Worm (Caenorhabditis elegans) whole organism, L4 larva: Measurements from ENCODE around the gene asp-6.

Experiments used
- F10B5.3 ChIP-seq: sonication (generic microtip); optimal IDR thresholded peaks from 2 replicates; lab custom pipeline; 2016; ENCODE audit warnings: mild to moderate bottlenecking, missing genetic modification characterization, missing compliant biosample characterization
- F26F4.8 ChIP-seq: fragments of 200-800 bp; sonication (Bioruptor generic); conservative IDR thresholded peaks from 2 replicates; pipeline ENCODE4 v1.3.6; 2022; ENCODE audit warnings: missing genetic modification characterization, missing compliant biosample characterization
- F49E8.2 ChIP-seq: sonication (generic microtip); optimal IDR thresholded peaks from 2 replicates; lab custom pipeline; 2016; ENCODE audit warnings: missing compliant biosample characterization, mild to moderate bottlenecking, missing genetic modification characterization, borderline replicate concordance
- T26A8.4 ChIP-seq: fragments of 200-800 bp; sonication (Bioruptor generic); IDR thresholded peaks from 2 replicates; pipeline ENCODE4 v1.3.6; 2022; ENCODE audit warnings: missing genetic modification characterization, missing compliant biosample characterization
- Y105C5A.15 ChIP-seq: fragments of 200-800 bp; sonication (Bioruptor generic); IDR thresholded peaks from 2 replicates; pipeline ENCODE4 v1.3.6; 2022; ENCODE audit warnings: missing genetic modification characterization, missing compliant biosample characterization
- Y5F2A.4 ChIP-seq: fragments of 200-800 bp; sonication (Bioruptor generic); optimal IDR thresholded peaks from 2 replicates; lab custom pipeline; 2018; ENCODE audit warnings: mild to moderate bottlenecking, missing genetic modification characterization, missing compliant biosample characterization
- Y75B8A.6 ChIP-seq: fragments of 200-800 bp; sonication (Bioruptor generic); IDR thresholded peaks from 2 replicates; pipeline ENCODE4 v1.3.6; 2022; ENCODE audit warnings: missing genetic modification reagents, missing genetic modification characterization, missing compliant biosample characterization
- aly-2 ChIP-seq: sonication (generic microtip); optimal IDR thresholded peaks from 2 replicates; lab custom pipeline; 2018; ENCODE audit warnings: missing biosample characterization, missing genetic modification characterization
- ama-1 ChIP-seq: fragments of 150-350 bp; optimal IDR thresholded peaks from 2 replicates; lab custom pipeline; 2014; ENCODE audit warnings: inconsistent platforms, mixed read lengths
- arid-1 ChIP-seq: fragments of 200-800 bp; sonication (Bioruptor generic); conservative IDR thresholded peaks from 2 replicates; pipeline ENCODE4 v1.3.6; 2022; ENCODE audit warnings: missing genetic modification reagents, missing genetic modification characterization, missing compliant biosample characterization
- attf-4 ChIP-seq: sonication (generic microtip); optimal IDR thresholded peaks from 3 replicates; lab custom pipeline; 2017; ENCODE audit warnings: missing biosample characterization, missing genetic modification characterization
- ceh-20 ChIP-seq: fragments of 200-800 bp; sonication (Bioruptor generic); IDR thresholded peaks from 2 replicates; pipeline ENCODE4 v1.3.6; 2022; ENCODE audit warnings: missing genetic modification reagents, missing genetic modification characterization, missing compliant biosample characterization
- ceh-28 ChIP-seq: fragments of 150-350 bp; optimal IDR thresholded peaks from 2 replicates; lab custom pipeline; 2014; ENCODE audit warnings: missing biosample characterization, missing genetic modification reagents, missing genetic modification characterization
- ceh-44 ChIP-seq: fragments of 200-800 bp; sonication (Bioruptor generic); IDR thresholded peaks from 2 replicates; pipeline ENCODE4 v1.3.6; 2022; ENCODE audit warnings: missing genetic modification reagents, missing genetic modification characterization, missing compliant biosample characterization
- ceh-62 ChIP-seq: sonication (generic microtip); optimal IDR thresholded peaks from 2 replicates; lab custom pipeline; 2017; ENCODE audit warnings: missing biosample characterization, missing genetic modification characterization
- ceh-82 ChIP-seq: sonication (generic microtip); optimal IDR thresholded peaks from 2 replicates; lab custom pipeline; 2017; ENCODE audit warnings: missing biosample characterization, missing genetic modification characterization
- cey-2 ChIP-seq: sonication (generic microtip); optimal IDR thresholded peaks from 3 replicates; lab custom pipeline; 2017; ENCODE audit warnings: missing genetic modification characterization, mild to moderate bottlenecking, missing compliant biosample characterization, antibody characterized with exemption, borderline replicate concordance; ENCODE audit not compliant: insufficient read depth
- ctbp-1 ChIP-seq: fragments of 200-800 bp; sonication (Bioruptor generic); IDR thresholded peaks from 2 replicates; pipeline ENCODE4 v1.3.6; 2022; ENCODE audit warnings: missing genetic modification reagents, missing genetic modification characterization, missing compliant biosample characterization
- dmd-6 ChIP-seq: fragments of 200-800 bp; sonication (Bioruptor generic); IDR thresholded peaks from 2 replicates; pipeline ENCODE4 v1.3.6; 2022; ENCODE audit warnings: missing genetic modification reagents, missing genetic modification characterization, missing compliant biosample characterization
- dmd-8 ChIP-seq: fragments of 200-800 bp; sonication (Bioruptor generic); IDR thresholded peaks from 2 replicates; pipeline ENCODE4 v1.3.6; 2022; ENCODE audit warnings: missing genetic modification characterization, missing compliant biosample characterization
- dpl-1 ChIP-seq: fragments of 150-350 bp; optimal IDR thresholded peaks from 2 replicates; lab custom pipeline; 2014; ENCODE audit warnings: missing biosample characterization, missing genetic modification reagents, missing genetic modification characterization
- egl-43 ChIP-seq: fragments of 200-800 bp; sonication (Bioruptor generic); IDR thresholded peaks from 2 replicates; pipeline ENCODE4 v1.3.6; 2022; ENCODE audit warnings: missing genetic modification reagents, missing genetic modification characterization, missing compliant biosample characterization
- fkh-10 ChIP-seq: fragments of 150-350 bp; optimal IDR thresholded peaks from 2 replicates; lab custom pipeline; 2014; ENCODE audit warnings: missing biosample characterization, missing genetic modification reagents, missing genetic modification characterization
- fos-1 ChIP-seq: fragments of 150-350 bp; optimal IDR thresholded peaks from 2 replicates; lab custom pipeline; 2014; ENCODE audit warnings: missing biosample characterization, missing genetic modification characterization
- hlh-11 ChIP-seq: fragments of 200-800 bp; sonication (Bioruptor generic); optimal IDR thresholded peaks from 2 replicates; lab custom pipeline; 2018; ENCODE audit warnings: mild to moderate bottlenecking, missing genetic modification characterization, missing compliant biosample characterization
- hlh-30 ChIP-seq: sonication (generic microtip); optimal IDR thresholded peaks from 2 replicates; lab custom pipeline; 2017; ENCODE audit warnings: antibody characterized with exemption, mild to moderate bottlenecking, missing genetic modification characterization, missing compliant biosample characterization; ENCODE audit not compliant: insufficient read depth
- jun-1 ChIP-seq: fragments of 150-350 bp; optimal IDR thresholded peaks from 2 replicates; lab custom pipeline; 2014; ENCODE audit warnings: missing biosample characterization, missing genetic modification reagents, missing genetic modification characterization
- lin-13 ChIP-seq: fragments of 150-350 bp; optimal IDR thresholded peaks from 2 replicates; lab custom pipeline; 2014; ENCODE audit warnings: missing biosample characterization, missing genetic modification reagents, missing genetic modification characterization
- lin-15B ChIP-seq: fragments of 150-350 bp; sonication (generic microtip); optimal IDR thresholded peaks from 3 replicates; lab custom pipeline; 2014; ENCODE audit warnings: missing biosample characterization, missing genetic modification characterization
- lir-3 ChIP-seq: sonication (generic microtip); optimal IDR thresholded peaks from 2 replicates; lab custom pipeline; 2016; ENCODE audit warnings: mild to moderate bottlenecking, missing genetic modification characterization, missing compliant biosample characterization
- lsy-2 ChIP-seq, 2 experiments: fragments of 150-350 bp in 1 of 2; sonication (generic microtip) in 1 of 2; optimal IDR thresholded peaks; 2 replicates each; lab custom pipeline; 2014 to 2017; ENCODE audit warnings: missing biosample characterization in 2 of 2, missing genetic modification characterization in 2 of 2
- madf-5 ChIP-seq, 2 experiments: fragments of 200-800 bp; sonication (Bioruptor generic); IDR thresholded peaks; 2 replicates each; pipeline ENCODE4 v1.3.6; 2022; ENCODE audit warnings: missing compliant biosample characterization in 2 of 2, missing genetic modification characterization in 2 of 2
- mdl-1 ChIP-seq, 2 experiments: fragments of 150-350 bp in 1 of 2; sonication (generic microtip) in 1 of 2; optimal IDR thresholded peaks; 2 replicates each; lab custom pipeline; 2014 to 2017; ENCODE audit warnings: missing biosample characterization in 2 of 2, missing genetic modification characterization in 2 of 2
- mdt-29 ChIP-seq: fragments of 200-800 bp; sonication (Bioruptor generic); IDR thresholded peaks from 2 replicates; pipeline ENCODE4 v1.3.6; 2022; ENCODE audit warnings: missing genetic modification reagents, missing genetic modification characterization, missing compliant biosample characterization
- mes-2 ChIP-seq: sonication (generic microtip); optimal IDR thresholded peaks from 2 replicates; lab custom pipeline; 2016; ENCODE audit warnings: missing genotype, mild to moderate bottlenecking, missing genetic modification characterization, missing compliant biosample characterization; ENCODE audit not compliant: poor library complexity, severe bottlenecking
- nhr-11 ChIP-seq: fragments of 150-350 bp; optimal IDR thresholded peaks from 2 replicates; lab custom pipeline; 2014; ENCODE audit warnings: missing biosample characterization, missing genetic modification characterization
- nhr-25 ChIP-seq: sonication (generic microtip); optimal IDR thresholded peaks from 2 replicates; lab custom pipeline; 2017; ENCODE audit warnings: missing genetic modification characterization, mild to moderate bottlenecking, missing compliant biosample characterization, antibody characterized with exemption, moderate library complexity, borderline replicate concordance; ENCODE audit not compliant: insufficient read depth
- nhr-28 ChIP-seq: fragments of 150-350 bp; optimal IDR thresholded peaks from 2 replicates; lab custom pipeline; 2014; ENCODE audit warnings: missing biosample characterization, missing genetic modification characterization
- nhr-41 ChIP-seq: fragments of 200-800 bp; sonication (Bioruptor generic); IDR thresholded peaks from 2 replicates; pipeline ENCODE4 v1.3.6; 2022; ENCODE audit warnings: missing genetic modification reagents, missing genetic modification characterization, missing compliant biosample characterization
- php-3 ChIP-seq: fragments of 200-800 bp; sonication (Bioruptor generic); IDR thresholded peaks from 2 replicates; pipeline ENCODE4 v1.3.6; 2022; ENCODE audit warnings: missing genetic modification reagents, missing genetic modification characterization, missing compliant biosample characterization
- snpc-1.2 ChIP-seq: fragments of 200-800 bp; sonication (Bioruptor generic); IDR thresholded peaks from 2 replicates; pipeline ENCODE4 v1.3.6; 2022; ENCODE audit warnings: missing genetic modification reagents, missing genetic modification characterization, missing compliant biosample characterization
- snpc-4 ChIP-seq: fragments of 150-350 bp; optimal IDR thresholded peaks from 2 replicates; lab custom pipeline; 2014; ENCODE audit warnings: missing biosample characterization, missing genetic modification characterization
- spr-1 ChIP-seq: sonication (generic microtip); optimal IDR thresholded peaks from 2 replicates; lab custom pipeline; 2016; ENCODE audit warnings: mild to moderate bottlenecking, missing genetic modification characterization, missing compliant biosample characterization
- tag-97 ChIP-seq: fragments of 200-800 bp; sonication (Bioruptor generic); IDR thresholded peaks from 2 replicates; pipeline ENCODE4 v1.3.6; 2022; ENCODE audit warnings: missing genetic modification characterization, missing compliant biosample characterization
- tra-1 ChIP-seq: fragments of 200-800 bp; sonication (Bioruptor generic); IDR thresholded peaks from 2 replicates; pipeline ENCODE4 v1.3.6; 2022; ENCODE audit warnings: missing genetic modification reagents, missing genetic modification characterization, missing compliant biosample characterization
- unc-39 ChIP-seq: sonication (generic microtip); optimal IDR thresholded peaks from 2 replicates; lab custom pipeline; 2017; ENCODE audit warnings: missing biosample characterization, missing genetic modification characterization
- unc-62 ChIP-seq, 3 experiments: fragments of 150-350 bp in 1 of 3; sonication (generic microtip); optimal IDR thresholded peaks in 2 of 3; peaks in 1 of 3; 1 replicate in 1 of 3; 2 replicates in 2 of 3; lab custom pipeline; 2014 to 2017; ENCODE audit warnings: missing biosample characterization in 3 of 3, missing genetic modification characterization in 3 of 3, missing genetic modification reagents in 3 of 3, missing genotype in 1 of 3
- vab-7 ChIP-seq: fragments of 200-800 bp; sonication (Bioruptor generic); IDR thresholded peaks from 2 replicates; pipeline ENCODE4 v1.3.6; 2022; ENCODE audit warnings: missing genetic modification reagents, missing genetic modification characterization, missing compliant biosample characterization
- zip-11 ChIP-seq: fragments of 200-800 bp; sonication (Bioruptor generic); IDR thresholded peaks from 2 replicates; pipeline ENCODE4 v1.3.6; 2022; ENCODE audit warnings: missing genetic modification characterization, missing compliant biosample characterization
- ztf-11 ChIP-seq: fragments of 150-350 bp; optimal IDR thresholded peaks from 2 replicates; lab custom pipeline; 2014; ENCODE audit warnings: missing biosample characterization, missing genetic modification characterization
- ztf-7 ChIP-seq: fragments of 150-350 bp; optimal IDR thresholded peaks from 2 replicates; lab custom pipeline; 2014; ENCODE audit warnings: missing biosample characterization, missing genetic modification characterization

The asp-6 gene

DNA sequence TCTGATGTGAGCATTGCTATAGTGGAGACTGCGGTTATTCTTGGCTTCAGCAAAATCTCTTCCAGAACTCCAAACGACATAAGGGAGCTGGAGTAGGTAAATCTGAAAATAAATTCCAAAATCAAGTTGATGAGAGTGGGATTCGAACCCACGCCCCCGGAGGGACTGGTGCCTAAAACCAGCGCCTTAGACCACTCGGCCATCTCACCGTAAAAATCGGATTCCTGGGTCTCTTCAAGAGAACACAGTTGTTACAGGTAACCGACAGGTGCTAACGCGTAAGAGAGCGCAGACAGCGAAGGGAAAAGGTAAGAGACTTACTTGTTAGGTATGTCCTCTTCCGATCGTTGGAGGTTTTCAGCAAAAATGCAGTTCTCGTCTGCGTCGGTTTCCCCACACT is 33.4 kb downstream of the asp-6 start (continued):
- TF ChIP-seq Y75B8A.6 (no peak), snpc-1.2 (peak; percentile 65), F26F4.8 (0 out of 2 replicates have a peak, but pooled peaks have one; percentile 45), ceh-44 (no peak), F10B5.3 (tag; lab: Kevin White, UChicago) (no peak), F49E8.2 (tag; lab: Kevin White, UChicago) (no peak), attf-4 (tag; lab: Kevin White, UChicago) (no peak), ctbp-1 (GFP tag; lab: Robert Waterston, UW) (no peak), nhr-28 (tag; lab: Kevin White, UChicago) (peak; percentile 13), ceh-28 (tag; lab: Kevin White, UChicago) (no peak), tag-97 (no peak), ceh-62 (no peak), Y105C5A.15 (GFP tag; lab: Robert Waterston, UW) (no peak), nhr-11 (tag; lab: Kevin White, UChicago) (no peak), mdt-29 (no peak), dmd-8 (GFP tag; lab: Robert Waterston, UW) (0 out of 2 replicates have a peak, but pooled peaks have one; percentile 32), arid-1 (GFP tag; lab: Robert Waterston, UW) (no peak), Y5F2A.4 (GFP tag; lab: Kevin White, UChicago) (no peak), snpc-4 (tag; lab: Kevin White, UChicago) (peak; percentile 61), T26A8.4 (GFP tag; lab: Robert Waterston, UW) (no peak), nhr-25 (no peak), php-3 (no peak), dmd-6 (GFP tag; lab: Robert Waterston, UW) (peak; percentile 49; the same call in 1 of the 2 replicates), vab-7 (peak; percentile 41; the same call in 1 of the 2 replicates), nhr-41 (GFP tag; lab: Robert Waterston, UW) (0 out of 2 replicates have a peak, but pooled peaks have one; percentile 32), unc-62 (GFP tag; optimal IDR thresholded peaks at IDR 0.05 in 1 of 2; lab: Kevin White, UChicago) (no peak), unc-62 (tag; optimal IDR thresholded peaks at IDR 0.05; lab: Kevin White, UChicago) (no peak), zip-11 (GFP tag; lab: Robert Waterston, UW) (no peak), lir-3 (peak; percentile 39), egl-43 (GFP tag; lab: Robert Waterston, UW) (no peak), ama-1 (lab: Kevin White, UChicago) (no peak), unc-39 (tag; lab: Kevin White, UChicago) (no peak), mdl-1 (tag; optimal IDR thresholded peaks at IDR 0.05; lab: Kevin White, UChicago) (no peak), ceh-82 (tag; lab: Kevin White, UChicago) (no peak), jun-1 (tag; lab: Kevin White, UChicago) (no peak), ztf-7 (tag; lab: Kevin White, UChicago) (no peak), lsy-2 (tag; optimal IDR thresholded peaks at IDR 0.05; lab: Kevin White, UChicago) (no peak), fos-1 (tag; lab: Kevin White, UChicago) (no peak), fkh-10 (GFP tag; lab: Kevin White, UChicago) (no peak), cey-2 (tag; lab: Kevin White, UChicago) (no peak), spr-1 (tag; lab: Kevin White, UChicago) (no peak), hlh-11 (tag; lab: Kevin White, UChicago) (peak; percentile 54), tra-1 (GFP tag; lab: Robert Waterston, UW) (no peak), dpl-1 (GFP tag; lab: Kevin White, UChicago) (no peak), ceh-20 (GFP tag; lab: Robert Waterston, UW) (no peak), hlh-30 (tag; lab: Kevin White, UChicago) (peak; percentile 9), ztf-11 (tag; lab: Kevin White, UChicago) (no peak), aly-2 (tag; lab: Kevin White, UChicago) (no peak), mes-2 (tag; lab: Kevin White, UChicago) (no peak), lin-13 (GFP tag; lab: Kevin White, UChicago) (no peak), madf-5 (GFP tag; IDR thresholded peaks at IDR 0.05; lab: Robert Waterston, UW) (no peak), lin-15B (tag; lab: Kevin White, UChicago) (no peak)
